In the genomic region with DNA sequence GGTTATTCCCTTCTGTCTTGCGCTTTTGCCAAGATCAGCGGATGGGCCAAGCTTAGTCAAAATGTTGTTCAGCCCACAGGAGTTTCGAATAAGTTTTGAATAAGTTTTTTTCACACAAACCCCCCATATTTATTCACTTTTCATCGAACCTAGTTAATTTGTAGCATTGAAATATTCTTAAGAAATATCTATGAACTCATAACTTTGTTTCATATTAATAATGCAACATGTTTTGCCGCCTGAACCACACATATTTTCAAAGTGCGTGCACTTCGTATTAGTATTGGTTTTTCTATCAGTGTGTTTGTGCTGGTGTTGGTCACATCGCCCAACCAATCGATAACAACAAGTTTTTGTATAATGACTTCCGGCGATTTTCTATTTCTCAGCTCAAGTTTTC, we compare ENCODE assay signal across 4 fruit fly cellular contexts.
TF ChIP-seq lines count a peak whose summit lies in the region.

No protein-coding gene starts in this region.

- TF ChIP-seq CTCF in whole organism, embryonic (GFP tag; optimal IDR thresholded peaks at IDR 0.05; lab: Kevin White, UChicago), result no peak

TF ChIP-seq in whole organism, embryonic, 481 proteins besides CTCF, POLR2A, EP300 and RAD21 (continues in another document):
- TF ChIP-seq wek (GFP tag; optimal IDR thresholded peaks at IDR 0.05; lab: Kevin White, UChicago) (no peak), sim (GFP tag; IDR thresholded peaks at IDR 0.05; lab: Robert Waterston, UW) (0 out of 2 replicates have a peak, but pooled peaks have one; percentile 24), pum (GFP tag; optimal IDR thresholded peaks at IDR 0.05; lab: Kevin White, UChicago) (peak; percentile 24), CG1529 (GFP tag; optimal IDR thresholded peaks at IDR 0.05; lab: Kevin White, UChicago) (no peak), CG13775 (GFP tag; optimal IDR thresholded peaks at IDR 0.05; lab: Kevin White, UChicago) (no peak), nmo (GFP tag; optimal IDR thresholded peaks at IDR 0.05; lab: Kevin White, UChicago) (peak; percentile 53), CG2120 (GFP tag; optimal IDR thresholded peaks at IDR 0.05; lab: Kevin White, UChicago) (no peak), CG1603 (tag; optimal IDR thresholded peaks at IDR 0.05; lab: Kevin White, UChicago) (peak; percentile 58), da (GFP tag; optimal IDR thresholded peaks at IDR 0.05; lab: Kevin White, UChicago) (no peak), CG7928 (GFP tag; optimal IDR thresholded peaks at IDR 0.05; lab: Kevin White, UChicago) (no peak), hkb (optimal IDR thresholded peaks at IDR 0.05; lab: Kevin White, UChicago) (no peak), hkb (GFP tag; IDR thresholded peaks at IDR 0.05; lab: Robert Waterston, UW) (0 out of 2 replicates have a peak, but pooled peaks have one; percentile 46), CG4360 (GFP tag; IDR thresholded peaks at IDR 0.05; lab: Robert Waterston, UW) (peak; percentile 42; the same call in 1 of the 2 replicates), peb (GFP tag; IDR thresholded peaks at IDR 0.05; lab: Robert Waterston, UW) (peak; percentile 48; the same call in 1 of the 2 replicates), Ssrp (tag; optimal IDR thresholded peaks at IDR 0.05; lab: Kevin White, UChicago) (no peak), CG14441 (GFP tag; IDR thresholded peaks at IDR 0.05; lab: Robert Waterston, UW) (peak; percentile 73), Dref (GFP tag; IDR thresholded peaks at IDR 0.05; lab: Robert Waterston, UW) (no peak), fd102C (GFP tag; optimal IDR thresholded peaks at IDR 0.05; lab: Kevin White, UChicago) (no peak), CG32772 (GFP tag; IDR thresholded peaks at IDR 0.05; lab: Robert Waterston, UW) (peak; percentile 33; the same call in 1 of the 2 replicates), CG34422 (GFP tag; IDR thresholded peaks at IDR 0.05; lab: Robert Waterston, UW) (no peak; the same call in 2 of the 3 replicates), CG7839 (tag; optimal IDR thresholded peaks at IDR 0.05; lab: Kevin White, UChicago) (peak; percentile 52)

TF ChIP-seq in whole organism, prepupa, 60 proteins besides CTCF, POLR2A, EP300 and RAD21 (continues in another document):
- TF ChIP-seq CG1621 (tag; optimal IDR thresholded peaks at IDR 0.05; lab: Kevin White, UChicago) (no peak), CG9139 (GFP tag; optimal IDR thresholded peaks at IDR 0.05; lab: Kevin White, UChicago) (no peak), CG4318 (GFP tag; optimal IDR thresholded peaks at IDR 0.05; lab: Kevin White, UChicago) (no peak), Hr39 (GFP tag; optimal IDR thresholded peaks at IDR 0.05; lab: Kevin White, UChicago) (no peak), salr (GFP tag; optimal IDR thresholded peaks at IDR 0.05; lab: Kevin White, UChicago) (no peak), CG31627 (GFP tag; optimal IDR thresholded peaks at IDR 0.05; lab: Kevin White, UChicago) (no peak), CG7368 (GFP tag; optimal IDR thresholded peaks at IDR 0.05; lab: Kevin White, UChicago) (no peak), ss (GFP tag; optimal IDR thresholded peaks at IDR 0.05; lab: Kevin White, UChicago) (no peak), fkh (GFP tag; optimal IDR thresholded peaks at IDR 0.05; lab: Kevin White, UChicago) (no peak), CG6163 (GFP tag; IDR thresholded peaks at IDR 0.05; lab: Robert Waterston, UW) (peak; percentile 77), spab (GFP tag; optimal IDR thresholded peaks at IDR 0.05; lab: Kevin White, UChicago) (no peak), CG11762 (GFP tag; optimal IDR thresholded peaks at IDR 0.05; lab: Kevin White, UChicago; ENCODE audit: insufficient read depth) (no peak), Ets21C (GFP tag; optimal IDR thresholded peaks at IDR 0.05; lab: Kevin White, UChicago) (no peak), dac (GFP tag; optimal IDR thresholded peaks at IDR 0.05; lab: Kevin White, UChicago) (no peak), CG10669 (GFP tag; optimal IDR thresholded peaks at IDR 0.05; lab: Kevin White, UChicago) (no peak), fd85E (GFP tag; optimal IDR thresholded peaks at IDR 0.05; lab: Kevin White, UChicago) (no peak), CG34406 (GFP tag; optimal IDR thresholded peaks at IDR 0.05; lab: Kevin White, UChicago) (no peak), acj6 (GFP tag; optimal IDR thresholded peaks at IDR 0.05; lab: Kevin White, UChicago) (no peak), Ets96B (tag; optimal IDR thresholded peaks at IDR 0.05; lab: Kevin White, UChicago) (no peak), Gug (GFP tag; IDR thresholded peaks at IDR 0.05; lab: Robert Waterston, UW) (peak; percentile 56), CG3919 (GFP tag; optimal IDR thresholded peaks at IDR 0.05; lab: Kevin White, UChicago) (peak; percentile 48), lz (GFP tag; optimal IDR thresholded peaks at IDR 0.05; lab: Kevin White, UChicago) (no peak), Hr4 (GFP tag; optimal IDR thresholded peaks at IDR 0.05; lab: Kevin White, UChicago) (peak; percentile 2)

TF ChIP-seq in whole organism, pupa, 21 proteins besides CTCF, POLR2A, EP300 and RAD21:
- no peak for TF ChIP-seq CG9948 (tag; optimal IDR thresholded peaks at IDR 0.05; lab: Kevin White, UChicago)
- TF ChIP-seq D1 (tag; optimal IDR thresholded peaks at IDR 0.05; lab: Kevin White, UChicago), result no peak
- no peak for TF ChIP-seq CG13204 (GFP tag; optimal IDR thresholded peaks at IDR 0.05; lab: Kevin White, UChicago)
- peak; percentile 61 for TF ChIP-seq Pif1B (GFP tag; optimal IDR thresholded peaks at IDR 0.05; lab: Kevin White, UChicago)
- TF ChIP-seq EcR (GFP tag; optimal IDR thresholded peaks at IDR 0.05; lab: Kevin White, UChicago), result no peak
- TF ChIP-seq rn (GFP tag; IDR thresholded peaks at IDR 0.05; lab: Robert Waterston, UW), result 0 out of 2 replicates have a peak, but pooled peaks have one; percentile 15
- peak; percentile 33 for TF ChIP-seq CG12605 (GFP tag; IDR thresholded peaks at IDR 0.05; lab: Robert Waterston, UW)
- peak; percentile 55; the same call in 2 of the 3 replicates for TF ChIP-seq CG4496 (GFP tag; IDR thresholded peaks at IDR 0.05; lab: Robert Waterston, UW)
- TF ChIP-seq CG8301 (tag; optimal IDR thresholded peaks at IDR 0.05; lab: Kevin White, UChicago), result peak; percentile 11
- no peak for TF ChIP-seq CG15710 (tag; optimal IDR thresholded peaks at IDR 0.05; lab: Kevin White, UChicago)
- TF ChIP-seq Pif1A (GFP tag; optimal IDR thresholded peaks at IDR 0.05; lab: Kevin White, UChicago), result peak; percentile 59
- TF ChIP-seq CG32121 (GFP tag; IDR thresholded peaks at IDR 0.05; lab: Robert Waterston, UW), result peak; percentile 37; the same call in 1 of the 2 replicates
- no peak for TF ChIP-seq CG10348 (GFP tag; IDR thresholded peaks at IDR 0.05; lab: Robert Waterston, UW)
- TF ChIP-seq CG17806 (tag; optimal IDR thresholded peaks at IDR 0.05; lab: Kevin White, UChicago), result peak; percentile 27
- peak; percentile 36 for TF ChIP-seq CG14655 (GFP tag; optimal IDR thresholded peaks at IDR 0.05; lab: Kevin White, UChicago)
- no peak for TF ChIP-seq Snoo (tag; optimal IDR thresholded peaks at IDR 0.05; lab: Kevin White, UChicago)
- TF ChIP-seq Ets98B (GFP tag; IDR thresholded peaks at IDR 0.05; lab: Robert Waterston, UW), result peak; percentile 48
- TF ChIP-seq CG34367 (tag; optimal IDR thresholded peaks at IDR 0.05; lab: Kevin White, UChicago), result no peak
- 0 out of 3 replicates have a peak, but pooled peaks have one; percentile 49 for TF ChIP-seq fd96Ca (GFP tag; IDR thresholded peaks at IDR 0.05; lab: Robert Waterston, UW)
- TF ChIP-seq CG8159 (tag; optimal IDR thresholded peaks at IDR 0.05; lab: Kevin White, UChicago), result no peak
- TF ChIP-seq gl (tag; optimal IDR thresholded peaks at IDR 0.05; lab: Kevin White, UChicago), result no peak

TF ChIP-seq in whole organism, wandering third instar larva, 38 proteins besides CTCF, POLR2A, EP300 and RAD21:
- TF ChIP-seq fru (GFP tag; optimal IDR thresholded peaks at IDR 0.05; lab: Kevin White, UChicago) (peak; percentile 31), Dfd (GFP tag; optimal IDR thresholded peaks at IDR 0.05; lab: Kevin White, UChicago) (no peak), dmrt93B (GFP tag; optimal IDR thresholded peaks at IDR 0.05; lab: Kevin White, UChicago) (no peak), Jra (GFP tag; optimal IDR thresholded peaks at IDR 0.05; lab: Kevin White, UChicago) (no peak), CG9705 (GFP tag; optimal IDR thresholded peaks at IDR 0.05; lab: Kevin White, UChicago) (no peak), Hnf4 (GFP tag; optimal IDR thresholded peaks at IDR 0.05; lab: Kevin White, UChicago) (no peak), usp (GFP tag; optimal IDR thresholded peaks at IDR 0.05; lab: Kevin White, UChicago) (no peak), woc (GFP tag; optimal IDR thresholded peaks at IDR 0.05; lab: Kevin White, UChicago) (peak; percentile 40), rgr (GFP tag; optimal IDR thresholded peaks at IDR 0.05; lab: Kevin White, UChicago) (no peak), tai (GFP tag; optimal IDR thresholded peaks at IDR 0.05; lab: Kevin White, UChicago) (no peak), N (GFP tag; optimal IDR thresholded peaks at IDR 0.05; lab: Kevin White, UChicago) (no peak), h (GFP tag; optimal IDR thresholded peaks at IDR 0.05; lab: Kevin White, UChicago) (peak; percentile 49), Sp1 (GFP tag; optimal IDR thresholded peaks at IDR 0.05; lab: Kevin White, UChicago) (no peak), Hr83 (GFP tag; optimal IDR thresholded peaks at IDR 0.05; lab: Kevin White, UChicago; ENCODE audit: poor library complexity, severe bottlenecking) (no peak), Vsx2 (GFP tag; optimal IDR thresholded peaks at IDR 0.05; lab: Kevin White, UChicago; ENCODE audit: partially characterized antibody) (no peak)

Comparison
In these comparisons a context has a peak if more than half of its experiments do, and no peak if none do; other contexts are left out.
1. Of the 7 proteins assayed by ChIP-seq in both whole organism, embryonic and whole organism, prepupa: peak only in whole organism, embryonic: Sox102F; only in whole organism, prepupa: none; in both: Gug; in neither: 5.